Fruit fly (Drosophila melanogaster): ENCODE data around the gene AdipoR.

The AdipoR gene

DNA sequence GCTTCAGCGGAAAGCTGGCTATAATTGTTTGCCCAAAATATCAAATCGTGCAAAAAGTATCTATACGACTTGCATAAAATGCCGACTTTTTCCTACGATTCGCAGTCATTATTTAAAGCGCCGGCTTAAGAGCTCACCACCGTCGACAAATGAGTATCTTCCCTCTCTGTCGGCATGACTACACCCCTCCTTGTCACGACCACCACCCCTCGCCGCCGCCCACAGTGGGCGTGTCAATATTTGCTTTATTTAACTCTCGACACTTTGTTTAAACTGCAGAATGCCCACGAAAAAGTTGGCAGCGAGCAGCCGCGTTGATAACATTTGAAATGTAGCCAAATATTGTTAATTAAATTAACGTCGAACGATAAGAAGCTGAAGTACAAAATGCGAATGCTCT lies 29.4 kb downstream of the AdipoR start:
- TF ChIP-seq CG7045 (GFP tag; optimal IDR thresholded peaks at IDR 0.05) (peak; percentile 65), tj (GFP tag; optimal IDR thresholded peaks at IDR 0.05) (peak; percentile 18), CG5204 (GFP tag; optimal IDR thresholded peaks at IDR 0.05) (peak; percentile 6), cic (GFP tag; optimal IDR thresholded peaks at IDR 0.05) (peak; percentile 58), CG14711 (tag; optimal IDR thresholded peaks at IDR 0.05) (no peak), CG12768 (GFP tag; optimal IDR thresholded peaks at IDR 0.05) (peak; percentile 50), Mnt (GFP tag; optimal IDR thresholded peaks at IDR 0.05) (peak; percentile 20), toe (GFP tag; optimal IDR thresholded peaks at IDR 0.05) (no peak), CG11617 (GFP tag; optimal IDR thresholded peaks at IDR 0.05) (peak; percentile 44), CG1620 (GFP tag; optimal IDR thresholded peaks at IDR 0.05) (peak; percentile 42), pad (GFP tag; optimal IDR thresholded peaks at IDR 0.05) (peak; percentile 25), cnc (optimal IDR thresholded peaks at IDR 0.05) (no peak), CG33017 (tag; optimal IDR thresholded peaks at IDR 0.05) (peak; percentile 32), CG7101 (tag; optimal IDR thresholded peaks at IDR 0.05) (peak; percentile 54), Hr96 (GFP tag; optimal IDR thresholded peaks at IDR 0.05) (no peak), Crg-1 (GFP tag; optimal IDR thresholded peaks at IDR 0.05) (peak; percentile 62), Clk (GFP tag; optimal IDR thresholded peaks at IDR 0.05) (no peak), kay (GFP tag; ENCODE audit: borderline replicate concordance) (no peak), bab1 (GFP tag; optimal IDR thresholded peaks at IDR 0.05) (no peak), ovo (GFP tag; optimal IDR thresholded peaks at IDR 0.05) (no peak)

DNA sequence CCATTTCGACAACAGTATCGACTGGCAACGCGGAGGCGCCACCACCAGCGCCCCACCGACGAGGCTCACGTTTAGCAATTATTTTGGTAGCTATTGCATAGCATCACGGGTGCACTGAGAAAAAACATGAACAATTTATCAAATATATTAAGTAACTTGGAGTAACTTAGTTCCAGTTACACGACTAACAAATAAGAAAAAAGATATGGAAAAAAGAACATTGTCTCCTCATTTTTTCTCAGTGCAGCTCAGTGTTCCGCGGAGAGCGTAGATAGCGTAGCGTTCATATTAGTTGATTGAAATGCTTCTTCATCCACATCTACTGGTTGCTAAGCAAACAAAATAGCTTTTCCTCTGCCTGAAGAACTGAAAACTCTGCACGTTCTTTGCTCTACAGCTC lies 32.3 kb downstream of the AdipoR start:
- TF ChIP-seq ovo (GFP tag; optimal IDR thresholded peaks at IDR 0.05) (no peak), kay (GFP tag; ENCODE audit: borderline replicate concordance) (peak; percentile 2), Clk (GFP tag; optimal IDR thresholded peaks at IDR 0.05) (no peak), CG14711 (tag; optimal IDR thresholded peaks at IDR 0.05) (no peak), CG1620 (GFP tag; optimal IDR thresholded peaks at IDR 0.05) (no peak), Crg-1 (GFP tag; optimal IDR thresholded peaks at IDR 0.05) (no peak)

- TF ChIP-seq CG1620 (GFP tag; optimal IDR thresholded peaks at IDR 0.05): no peak
- TF ChIP-seq Clk (GFP tag; optimal IDR thresholded peaks at IDR 0.05): no peak
- TF ChIP-seq Crg-1 (GFP tag; optimal IDR thresholded peaks at IDR 0.05): no peak
- no peak for TF ChIP-seq cic (GFP tag; optimal IDR thresholded peaks at IDR 0.05)
- TF ChIP-seq tj (GFP tag; optimal IDR thresholded peaks at IDR 0.05): no peak
- no peak for TF ChIP-seq pad (GFP tag; optimal IDR thresholded peaks at IDR 0.05)
- TF ChIP-seq toe (GFP tag; optimal IDR thresholded peaks at IDR 0.05): no peak
- no peak for TF ChIP-seq bab1 (GFP tag; optimal IDR thresholded peaks at IDR 0.05)
- TF ChIP-seq CG33017 (tag; optimal IDR thresholded peaks at IDR 0.05): no peak
- TF ChIP-seq CG14711 (tag; optimal IDR thresholded peaks at IDR 0.05): no peak
These were observed 44.0 kb downstream of the AdipoR start for dm6 chr3R:22503630-22504029.

DNA sequence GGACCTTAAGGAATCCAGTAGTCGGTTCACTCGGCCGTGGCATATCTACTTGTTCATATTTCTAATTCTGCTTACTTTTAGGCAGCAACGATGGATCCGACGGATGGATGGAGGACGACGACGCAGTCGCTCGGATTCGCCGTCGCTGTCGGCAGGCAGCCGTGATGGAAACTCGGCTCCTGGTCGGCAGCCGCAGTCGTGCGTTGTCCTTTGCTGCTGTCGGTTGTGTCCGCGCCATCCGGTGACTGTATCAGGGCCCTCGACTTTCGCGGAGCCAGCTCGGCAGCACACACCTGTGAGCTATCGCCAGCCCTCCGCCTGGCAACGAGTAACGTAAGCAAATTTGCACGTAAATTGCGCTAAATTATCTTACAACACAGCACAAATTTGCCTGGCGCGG lies 50.6 kb downstream of the AdipoR start, which contains the start of gene Octbeta1R:
Octbeta1R (plus strand) TSS at position 191 of the 400 bp plus-strand sequence.
- TF ChIP-seq CG1620 (GFP tag; optimal IDR thresholded peaks at IDR 0.05) (no peak), toe (GFP tag; optimal IDR thresholded peaks at IDR 0.05) (no peak), CG33017 (tag; optimal IDR thresholded peaks at IDR 0.05) (no peak), CG7101 (tag; optimal IDR thresholded peaks at IDR 0.05) (no peak), Crg-1 (GFP tag; optimal IDR thresholded peaks at IDR 0.05) (no peak), cic (GFP tag; optimal IDR thresholded peaks at IDR 0.05) (no peak), tj (GFP tag; optimal IDR thresholded peaks at IDR 0.05) (no peak), CG11617 (GFP tag; optimal IDR thresholded peaks at IDR 0.05) (no peak), CG5204 (GFP tag; optimal IDR thresholded peaks at IDR 0.05) (no peak), CG12768 (GFP tag; optimal IDR thresholded peaks at IDR 0.05) (no peak), kay (GFP tag; ENCODE audit: borderline replicate concordance) (no peak), ovo (GFP tag; optimal IDR thresholded peaks at IDR 0.05) (no peak), Clk (GFP tag; optimal IDR thresholded peaks at IDR 0.05) (no peak), CG14711 (tag; optimal IDR thresholded peaks at IDR 0.05) (no peak)

DNA sequence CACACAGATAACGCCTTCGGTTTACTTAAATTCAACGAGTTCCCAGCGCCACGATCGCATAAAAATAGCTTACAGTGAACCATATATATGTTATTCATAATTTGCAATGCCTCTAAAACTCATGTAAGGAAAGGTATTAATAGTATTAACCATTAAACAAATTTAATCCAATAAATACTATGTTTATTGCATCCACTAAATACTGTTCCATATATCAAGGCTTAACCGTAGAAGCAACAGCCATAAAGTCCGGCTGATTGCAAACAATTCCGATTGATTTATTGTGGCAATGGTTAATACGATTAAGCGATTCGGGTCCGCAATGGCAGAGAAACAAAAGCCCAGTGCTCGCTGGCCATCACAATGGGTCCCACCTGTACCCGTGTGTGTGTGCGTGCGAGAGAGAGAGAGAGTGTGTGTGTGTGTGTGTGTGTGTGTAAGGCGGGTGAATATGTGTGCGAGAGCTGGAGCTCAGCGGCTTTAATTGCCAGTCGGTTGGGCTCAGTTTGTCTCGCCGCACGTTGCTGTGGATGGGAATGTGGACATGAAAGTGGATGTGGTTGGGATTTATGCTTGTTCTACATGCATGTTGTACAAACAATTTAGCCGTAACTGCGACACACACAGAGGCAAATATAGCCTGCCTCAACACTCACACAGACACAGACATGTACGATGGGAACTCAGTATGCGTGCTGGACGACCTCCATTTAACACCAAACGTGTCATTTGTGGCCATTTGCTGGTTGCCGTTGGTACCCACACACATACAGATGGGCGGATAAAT lies 52.9 kb downstream of the AdipoR start:
- peak; percentile 78 for TF ChIP-seq CG7045 (GFP tag; optimal IDR thresholded peaks at IDR 0.05)
- TF ChIP-seq pad (GFP tag; optimal IDR thresholded peaks at IDR 0.05): peak; percentile 29
- no peak for TF ChIP-seq CG1620 (GFP tag; optimal IDR thresholded peaks at IDR 0.05)
